Worm (Caenorhabditis elegans) whole organism, early embryonic: ENCODE measurements around the gene srv-10.
"Not testable (repeated sequence)": the region's sequence is repeated elsewhere in the genome, so short reads cannot be mapped to it uniquely, and the experiment has no call there.

Experiments used
- B0310.2 ChIP-seq: sonication (generic microtip); optimal IDR thresholded peaks from 2 replicates; lab custom pipeline; 2016; ENCODE audit warnings: mild to moderate bottlenecking, missing genetic modification characterization, missing compliant biosample characterization
- F13C5.2 ChIP-seq: sonication (generic microtip); optimal IDR thresholded peaks from 2 replicates; lab custom pipeline; 2017; ENCODE audit warnings: mild to moderate bottlenecking, missing genetic modification characterization, inconsistent platforms, missing compliant biosample characterization
- aly-1 ChIP-seq: sonication (generic microtip); optimal IDR thresholded peaks from 2 replicates; lab custom pipeline; 2016; ENCODE audit warnings: missing genetic modification characterization, missing compliant biosample characterization
- ama-1 ChIP-seq: fragments of 150-350 bp; optimal IDR thresholded peaks from 2 replicates; lab custom pipeline; 2014
- ceh-13 ChIP-seq: fragments of 200-800 bp; sonication (Bioruptor generic); optimal IDR thresholded peaks from 2 replicates; lab custom pipeline; 2018; ENCODE audit warnings: mild to moderate bottlenecking, missing genetic modification characterization, missing compliant biosample characterization
- ceh-36 ChIP-seq: sonication (generic microtip); optimal IDR thresholded peaks from 2 replicates; lab custom pipeline; 2016; ENCODE audit warnings: missing genetic modification characterization, inconsistent platforms, missing compliant biosample characterization
- flt-1 ChIP-seq: fragments of 200-800 bp; sonication (Bioruptor generic); IDR thresholded peaks from 2 replicates; pipeline ENCODE4 v1.3.6; 2022; ENCODE audit warnings: missing genetic modification characterization, missing compliant biosample characterization
- hmbx-1 ChIP-seq: sonication (generic microtip); optimal IDR thresholded peaks from 2 replicates; lab custom pipeline; 2016; ENCODE audit warnings: mild to moderate bottlenecking, missing genetic modification characterization, missing compliant biosample characterization
- hnd-1 ChIP-seq: sonication (generic microtip); optimal IDR thresholded peaks from 2 replicates; lab custom pipeline; 2016; ENCODE audit warnings: missing genetic modification characterization, missing compliant biosample characterization
- tbx-11 ChIP-seq: fragments of 200-800 bp; sonication (Bioruptor generic); IDR thresholded peaks from 2 replicates; pipeline ENCODE4 v1.3.6; 2022; ENCODE audit warnings: missing genetic modification characterization, missing compliant biosample characterization
- tbx-37 ChIP-seq: fragments of 200-800 bp; sonication (Bioruptor generic); conservative IDR thresholded peaks from 2 replicates; pipeline ENCODE4 v1.3.6; 2022; ENCODE audit warnings: missing genetic modification reagents, missing genetic modification characterization, missing compliant biosample characterization
- tra-4 ChIP-seq: sonication (generic microtip); optimal IDR thresholded peaks from 2 replicates; lab custom pipeline; 2017; ENCODE audit warnings: missing genetic modification characterization, missing compliant biosample characterization

DNA sequence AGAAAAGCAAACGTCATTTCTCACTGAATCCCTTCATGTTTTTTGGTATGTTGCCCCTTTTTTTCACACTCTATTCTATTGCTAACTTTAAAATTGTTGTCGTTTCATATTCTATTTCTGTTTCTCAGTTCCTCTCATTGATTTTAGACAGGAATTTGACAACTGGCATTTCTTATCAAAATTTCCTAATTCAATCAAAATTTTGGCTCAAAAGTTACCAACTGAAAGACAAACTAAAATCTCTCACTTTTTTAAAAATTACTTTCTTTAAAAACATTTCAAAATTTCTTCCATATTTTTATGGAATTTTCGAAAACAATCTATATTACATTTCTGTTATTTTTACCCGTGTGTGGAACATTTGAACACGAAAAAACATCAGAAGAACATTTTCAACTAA is 19.8 kb downstream of the srv-10 start, which contains the start of gene Y2H9A.6:
- not testable (repeated sequence) for TF ChIP-seq ceh-13 (GFP tag; lab: Kevin White, UChicago); ceh-36; ama-1 (lab: Kevin White, UChicago); aly-1 (tag; lab: Kevin White, UChicago); B0310.2 (tag; lab: Kevin White, UChicago); tbx-37 (GFP tag; lab: Robert Waterston, UW); flt-1 (GFP tag; lab: Robert Waterston, UW); tra-4; F13C5.2 (tag; lab: Kevin White, UChicago); hmbx-1 (tag; lab: Kevin White, UChicago); tbx-11 (GFP tag; lab: Robert Waterston, UW); hnd-1
